Worm (Caenorhabditis elegans) whole organism, young adult: ENCODE data around the gene cdh-3.

Experiments used
- C06A6.2 ChIP-seq: fragments of 200-800 bp; sonication (Bioruptor generic); conservative IDR thresholded peaks from 2 replicates; pipeline ENCODE4 v1.3.6; 2022; ENCODE audit warnings: missing genetic modification characterization, missing compliant biosample characterization
- F22D6.2 ChIP-seq: sonication (generic microtip); optimal IDR thresholded peaks from 2 replicates; lab custom pipeline; 2016; ENCODE audit warnings: mild to moderate bottlenecking, missing genetic modification characterization, missing compliant biosample characterization
- F33H1.4 ChIP-seq: fragments of 200-800 bp; sonication (Bioruptor generic); IDR thresholded peaks from 2 replicates; pipeline ENCODE4 v1.3.6; 2022; ENCODE audit warnings: missing genetic modification reagents, missing genetic modification characterization, missing compliant biosample characterization
- F37B4.10 ChIP-seq: fragments of 200-800 bp; sonication (Bioruptor generic); IDR thresholded peaks from 2 replicates; pipeline ENCODE4 v1.3.6; 2022; ENCODE audit warnings: missing genetic modification characterization, missing compliant biosample characterization
- F57A8.1 ChIP-seq: fragments of 200-800 bp; sonication (Bioruptor generic); optimal IDR thresholded peaks from 2 replicates; lab custom pipeline; 2018; ENCODE audit warnings: mild to moderate bottlenecking, missing genetic modification characterization, moderate library complexity, missing compliant biosample characterization
- Y53F4B.3 ChIP-seq: fragments of 200-800 bp; sonication (Bioruptor generic); IDR thresholded peaks from 2 replicates; pipeline ENCODE4 v1.3.6; 2022; ENCODE audit warnings: missing genetic modification reagents, missing genetic modification characterization, missing compliant biosample characterization
- Y53G8AR.9 ChIP-seq: fragments of 200-800 bp; sonication (Bioruptor generic); conservative IDR thresholded peaks from 2 replicates; pipeline ENCODE4 v1.3.6; 2022; ENCODE audit warnings: missing genetic modification reagents, missing genetic modification characterization, missing compliant biosample characterization
- Y67H2A.10 ChIP-seq: fragments of 200-800 bp; sonication (Bioruptor generic); conservative IDR thresholded peaks from 2 replicates; pipeline ENCODE4 v1.3.6; 2022; ENCODE audit warnings: missing genetic modification reagents, missing genetic modification characterization, missing compliant biosample characterization
- Y79H2A.3 ChIP-seq: fragments of 200-800 bp; sonication (Bioruptor generic); conservative IDR thresholded peaks from 2 replicates; pipeline ENCODE4 v1.3.6; 2022; ENCODE audit warnings: missing genetic modification reagents, missing genetic modification characterization, missing compliant biosample characterization
- Y95B8A.8 ChIP-seq: fragments of 200-800 bp; sonication (Bioruptor generic); IDR thresholded peaks from 2 replicates; pipeline ENCODE4 v1.3.6; 2022; ENCODE audit warnings: missing genetic modification reagents, missing genetic modification characterization, missing compliant biosample characterization
- attf-6 ChIP-seq: fragments of 200-800 bp; sonication (Bioruptor generic); IDR thresholded peaks from 2 replicates; pipeline ENCODE4 v1.3.6; 2022; ENCODE audit warnings: missing genetic modification reagents, missing genetic modification characterization, missing compliant biosample characterization
- bed-1 ChIP-seq: fragments of 200-800 bp; sonication (Bioruptor generic); IDR thresholded peaks from 2 replicates; pipeline ENCODE4 v1.3.6; 2022; ENCODE audit warnings: missing genetic modification reagents, missing genetic modification characterization, missing compliant biosample characterization
- bed-2 ChIP-seq: fragments of 200-800 bp; sonication (Bioruptor generic); IDR thresholded peaks from 2 replicates; pipeline ENCODE4 v1.3.6; 2022; ENCODE audit warnings: missing genetic modification reagents, missing genetic modification characterization, missing compliant biosample characterization
- cebp-1 ChIP-seq, 2 experiments: fragments of 200-800 bp in 1 of 2; sonication (Bioruptor generic) in 1 of 2; sonication (generic microtip) in 1 of 2; IDR thresholded peaks in 1 of 2; optimal IDR thresholded peaks in 1 of 2; 2 replicates each; pipeline versions ENCODE4 v1.3.6 to Lab custom; 2017 to 2022; ENCODE audit warnings: missing compliant biosample characterization in 2 of 2, missing genetic modification characterization in 2 of 2, mild to moderate bottlenecking in 1 of 2, missing genetic modification reagents in 1 of 2, moderate library complexity in 1 of 2
- ceh-58 ChIP-seq: fragments of 200-800 bp; sonication (Bioruptor generic); IDR thresholded peaks from 2 replicates; pipeline ENCODE4 v1.3.6; 2022; ENCODE audit warnings: missing genetic modification characterization, missing compliant biosample characterization
- efl-1 ChIP-seq: fragments of 150-350 bp; optimal IDR thresholded peaks from 2 replicates; lab custom pipeline; 2014; ENCODE audit warnings: missing biosample characterization, missing genetic modification reagents, missing genetic modification characterization
- ekl-4 ChIP-seq: fragments of 200-800 bp; sonication (Bioruptor generic); IDR thresholded peaks from 2 replicates; pipeline ENCODE4 v1.3.6; 2022; ENCODE audit warnings: missing genetic modification reagents, missing genetic modification characterization, missing compliant biosample characterization
- hlh-12 ChIP-seq: sonication (generic microtip); optimal IDR thresholded peaks from 2 replicates; lab custom pipeline; 2016; ENCODE audit warnings: missing genetic modification characterization, missing compliant biosample characterization
- hmg-20 ChIP-seq: fragments of 200-800 bp; sonication (Bioruptor generic); IDR thresholded peaks from 2 replicates; pipeline ENCODE4 v1.3.6; 2022; ENCODE audit warnings: missing genetic modification reagents, missing genetic modification characterization, missing compliant biosample characterization
- lin-40 ChIP-seq: sonication (generic microtip); optimal IDR thresholded peaks from 2 replicates; lab custom pipeline; 2016; ENCODE audit warnings: missing genetic modification characterization, mild to moderate bottlenecking, missing compliant biosample characterization, missing genotype, missing genetic modification reagents
- lin-54 ChIP-seq: fragments of 200-800 bp; sonication (Bioruptor generic); optimal IDR thresholded peaks from 2 replicates; lab custom pipeline; 2018; ENCODE audit warnings: mild to moderate bottlenecking, missing genetic modification characterization, missing compliant biosample characterization
- lir-1 ChIP-seq: fragments of 200-800 bp; sonication (Bioruptor generic); conservative IDR thresholded peaks from 2 replicates; pipeline ENCODE4 v1.3.6; 2022; ENCODE audit warnings: missing genetic modification reagents, missing genetic modification characterization, missing compliant biosample characterization
- lsl-1 ChIP-seq: fragments of 200-800 bp; sonication (Bioruptor generic); optimal IDR thresholded peaks from 2 replicates; lab custom pipeline; 2018; ENCODE audit warnings: mild to moderate bottlenecking, missing genetic modification characterization, moderate library complexity, missing compliant biosample characterization
- mcd-1 ChIP-seq: fragments of 200-800 bp; sonication (Bioruptor generic); IDR thresholded peaks from 2 replicates; pipeline ENCODE4 v1.3.6; 2022; ENCODE audit warnings: missing genetic modification reagents, missing genetic modification characterization, missing compliant biosample characterization
- mes-4 ChIP-seq: sonication (generic microtip); optimal IDR thresholded peaks from 2 replicates; lab custom pipeline; 2016; ENCODE audit warnings: missing genotype, missing genetic modification characterization, missing compliant biosample characterization
- nfya-2 ChIP-seq: fragments of 200-800 bp; sonication (Bioruptor generic); IDR thresholded peaks from 2 replicates; pipeline ENCODE4 v1.3.6; 2022; ENCODE audit warnings: missing genetic modification reagents, missing genetic modification characterization, missing compliant biosample characterization
- nfyb-1 ChIP-seq: fragments of 200-800 bp; sonication (Bioruptor generic); IDR thresholded peaks from 2 replicates; pipeline ENCODE4 v1.3.6; 2022; ENCODE audit warnings: missing genetic modification reagents, missing genetic modification characterization, missing compliant biosample characterization
- nhr-80 ChIP-seq: sonication (generic microtip); optimal IDR thresholded peaks from 2 replicates; lab custom pipeline; 2016; ENCODE audit warnings: missing genetic modification characterization, missing compliant biosample characterization
- repo-1 ChIP-seq: sonication (generic microtip); optimal IDR thresholded peaks from 2 replicates; lab custom pipeline; 2017; ENCODE audit warnings: mild to moderate bottlenecking, missing genetic modification characterization, missing compliant biosample characterization
- sea-2 ChIP-seq: fragments of 200-800 bp; sonication (Bioruptor generic); IDR thresholded peaks from 2 replicates; pipeline ENCODE4 v1.3.6; 2022; ENCODE audit warnings: missing genetic modification characterization, missing compliant biosample characterization
- snpc-1.1 ChIP-seq: sonication (generic microtip); optimal IDR thresholded peaks from 2 replicates; lab custom pipeline; 2017; ENCODE audit warnings: missing genetic modification characterization, mild to moderate bottlenecking, missing compliant biosample characterization, antibody characterized with exemption, moderate library complexity, missing genotype, missing genetic modification reagents; ENCODE audit not compliant: insufficient read depth
- tlf-1 ChIP-seq: fragments of 200-800 bp; sonication (Bioruptor generic); optimal IDR thresholded peaks from 2 replicates; lab custom pipeline; 2018; ENCODE audit warnings: mild to moderate bottlenecking, missing genetic modification characterization, missing compliant biosample characterization
- unc-62 ChIP-seq: fragments of 150-350 bp; optimal IDR thresholded peaks from 2 replicates; lab custom pipeline; 2014; ENCODE audit warnings: missing biosample characterization, missing genetic modification reagents, missing genetic modification characterization
- zfh-2 ChIP-seq: fragments of 200-800 bp; sonication (Bioruptor generic); conservative IDR thresholded peaks from 2 replicates; pipeline ENCODE4 v1.3.6; 2022; ENCODE audit warnings: missing genetic modification reagents, missing genetic modification characterization, missing compliant biosample characterization
- ztf-25 ChIP-seq: fragments of 200-800 bp; sonication (Bioruptor generic); IDR thresholded peaks from 2 replicates; pipeline ENCODE4 v1.3.6; 2022; ENCODE audit warnings: missing genetic modification reagents, missing genetic modification characterization, missing compliant biosample characterization
- ztf-3 ChIP-seq: fragments of 200-800 bp; sonication (Bioruptor generic); optimal IDR thresholded peaks from 2 replicates; lab custom pipeline; 2018; ENCODE audit warnings: mild to moderate bottlenecking, missing genetic modification characterization, missing compliant biosample characterization

The cdh-3 gene

DNA sequence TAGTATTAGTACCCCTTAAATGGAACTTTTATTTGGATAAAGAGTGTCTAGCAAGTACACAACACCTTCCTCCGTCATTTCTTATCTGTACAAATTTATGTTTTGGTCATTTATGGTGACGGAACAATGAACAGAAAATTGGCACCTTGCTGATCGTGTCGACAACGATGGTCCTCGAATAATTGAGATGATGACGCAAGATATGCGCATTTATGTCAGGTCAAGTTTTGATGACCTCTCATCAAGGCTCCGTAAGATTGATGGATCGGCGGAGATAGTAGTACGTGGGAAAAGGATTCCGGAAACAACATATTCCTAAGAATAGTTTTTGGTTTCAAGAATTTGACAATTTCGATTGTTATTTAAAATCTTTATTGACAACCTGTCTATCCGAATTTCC, 20.1 kb downstream of the cdh-3 start:
- TF ChIP-seq F33H1.4 (GFP tag; lab: Robert Waterston, UW) = no peak
- TF ChIP-seq unc-62 (GFP tag; lab: Kevin White, UChicago) = peak; percentile 40
- TF ChIP-seq, all 124 proteins: peak for 1

- TF ChIP-seq Y67H2A.10 (no peak), cebp-1 (GFP tag; IDR thresholded peaks at IDR 0.05; lab: Robert Waterston, UW) (peak; percentile 34; the same call in 1 of the 2 replicates), cebp-1 (tag; optimal IDR thresholded peaks at IDR 0.05; lab: Kevin White, UChicago) (no peak), tlf-1 (GFP tag; lab: Kevin White, UChicago) (no peak), lsl-1 (GFP tag; lab: Kevin White, UChicago) (no peak), ztf-25 (GFP tag; lab: Robert Waterston, UW) (no peak), ceh-58 (no peak), Y53F4B.3 (GFP tag; lab: Robert Waterston, UW) (no peak), lin-40 (no peak), repo-1 (tag; lab: Kevin White, UChicago) (peak; percentile 30), lin-54 (GFP tag; lab: Kevin White, UChicago) (peak; percentile 10), efl-1 (no peak), C06A6.2 (GFP tag; lab: Robert Waterston, UW) (no peak), bed-2 (no peak), bed-1 (GFP tag; lab: Robert Waterston, UW) (no peak), F22D6.2 (tag; lab: Kevin White, UChicago) (no peak)
- TF ChIP-seq, all 124 proteins: peak for 3
Observed at ce11 chrIII:7733563-7733962, 20.7 kb downstream of the cdh-3 start.

DNA sequence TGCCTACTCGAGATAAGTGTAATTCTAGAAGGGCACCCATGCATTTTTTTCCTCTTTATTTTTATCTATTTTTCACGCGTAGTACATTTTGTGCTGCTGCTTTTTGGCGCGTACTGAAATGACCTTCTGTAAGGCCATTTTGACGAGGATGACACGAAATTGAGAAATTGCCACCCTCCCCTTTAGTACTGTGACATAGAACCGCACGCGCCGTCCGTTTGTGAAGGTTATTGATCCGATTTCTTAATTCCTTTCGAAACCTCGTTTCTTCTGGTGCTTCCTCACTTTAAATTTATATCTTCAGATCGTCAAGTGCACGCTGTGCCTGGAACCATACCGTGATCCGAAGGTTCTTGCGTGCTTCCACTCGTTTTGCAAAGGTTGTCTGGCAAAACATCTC, 23.2 kb downstream of the cdh-3 start:
- no peak for TF ChIP-seq cebp-1 (GFP tag; IDR thresholded peaks at IDR 0.05; lab: Robert Waterston, UW)
- no peak for TF ChIP-seq cebp-1 (tag; optimal IDR thresholded peaks at IDR 0.05; lab: Kevin White, UChicago)
- no peak for TF ChIP-seq zfh-2
- no peak for TF ChIP-seq lir-1 (GFP tag; lab: Robert Waterston, UW)
- 0 out of 2 replicates have a peak, but pooled peaks have one; percentile 10 for TF ChIP-seq Y53G8AR.9 (GFP tag; lab: Robert Waterston, UW)
- TF ChIP-seq ztf-3 (GFP tag; lab: Kevin White, UChicago) = no peak
- TF ChIP-seq nfya-2 = no peak
- TF ChIP-seq hmg-20 (GFP tag; lab: Robert Waterston, UW) = no peak
- TF ChIP-seq snpc-1.1 (tag; lab: Kevin White, UChicago) = no peak
- no peak for TF ChIP-seq nhr-80 (tag; lab: Kevin White, UChicago)
- no peak for TF ChIP-seq mes-4
- no peak for TF ChIP-seq mcd-1 (GFP tag; lab: Robert Waterston, UW)
- TF ChIP-seq F37B4.10 (GFP tag; lab: Robert Waterston, UW) = no peak
- TF ChIP-seq hlh-12 = no peak
- no peak for TF ChIP-seq C06A6.2 (GFP tag; lab: Robert Waterston, UW)
- no peak for TF ChIP-seq attf-6 (GFP tag; lab: Robert Waterston, UW)
- peak; percentile 29; the same call in 1 of the 2 replicates for TF ChIP-seq ekl-4 (GFP tag; lab: Robert Waterston, UW)
- 0 out of 2 replicates have a peak, but pooled peaks have one; percentile 41 for TF ChIP-seq nfyb-1
- TF ChIP-seq F57A8.1 (GFP tag; lab: Kevin White, UChicago) = no peak
- no peak for TF ChIP-seq Y95B8A.8 (GFP tag; lab: Robert Waterston, UW)
- no peak for TF ChIP-seq Y79H2A.3
- TF ChIP-seq sea-2 (GFP tag; lab: Robert Waterston, UW) = no peak
